Worm (Caenorhabditis elegans): ENCODE data around the gene mrpl-11.
A peak's percentile ranks its signal among the peaks of the same experiment; 100 is the strongest.

The mrpl-11 gene

ce11 chrIII:8678371-8678770 lies 39.1 kb upstream of the mrpl-11 start (continued):
- TF ChIP-seq lin-26 (GFP tag; IDR thresholded peaks at IDR 0.05) = peak; percentile 94
- peak; percentile 81 for TF ChIP-seq attf-5 (GFP tag; optimal IDR thresholded peaks at IDR 0.05)
- TF ChIP-seq fkh-3 (tag; optimal IDR thresholded peaks at IDR 0.05) = no peak
- peak; percentile 47 for TF ChIP-seq akir-1 (GFP tag; optimal IDR thresholded peaks at IDR 0.05)
- TF ChIP-seq nhr-120 (GFP tag; IDR thresholded peaks at IDR 0.05) = no peak
- TF ChIP-seq ztf-28 (GFP tag; IDR thresholded peaks at IDR 0.05) = no peak
- peak; percentile 26 to 51 for TF ChIP-seq let-607 (tag; optimal IDR thresholded peaks at IDR 0.05)
- peak; percentile 67 for TF ChIP-seq ekl-4 (GFP tag; IDR thresholded peaks at IDR 0.05)
- TF ChIP-seq let-526 (GFP tag; IDR thresholded peaks at IDR 0.05) = peak; percentile 78
- TF ChIP-seq C17E4.6 (GFP tag; IDR thresholded peaks at IDR 0.05) = no peak
- peak; percentile 21 for TF ChIP-seq atf-7 (tag; optimal IDR thresholded peaks at IDR 0.05)
- TF ChIP-seq ztf-25 (GFP tag; IDR thresholded peaks at IDR 0.05) = peak; percentile 97
- TF ChIP-seq efl-1 (GFP tag; optimal IDR thresholded peaks at IDR 0.05) = peak; percentile 39
- TF ChIP-seq madf-10 (tag; optimal IDR thresholded peaks at IDR 0.05) = peak; percentile 70
- 0 out of 2 replicates have a peak, but pooled peaks have one; percentile 46 for TF ChIP-seq Y95B8A.8 (GFP tag; IDR thresholded peaks at IDR 0.05)
- TF ChIP-seq snpc-4 (GFP tag; optimal IDR thresholded peaks at IDR 0.05) = peak; percentile 53
- peak in 2 of 4 experiments; percentile 51 for TF ChIP-seq snpc-4 (tag; optimal IDR thresholded peaks at IDR 0.05)
- no peak for TF ChIP-seq F57C9.4 (tag; optimal IDR thresholded peaks at IDR 0.05)
- peak; percentile 62 for TF ChIP-seq B0336.3 (GFP tag; IDR thresholded peaks at IDR 0.05)
- TF ChIP-seq F49E8.2 (tag; optimal IDR thresholded peaks at IDR 0.05; ENCODE audit: insufficient read depth) = peak; percentile 65
- peak; percentile 54 for TF ChIP-seq somi-1 (GFP tag; optimal IDR thresholded peaks at IDR 0.05)
- peak; percentile 68 for TF ChIP-seq chd-7 (tag; optimal IDR thresholded peaks at IDR 0.05)
- peak; percentile 92 for TF ChIP-seq athp-1 (tag; optimal IDR thresholded peaks at IDR 0.05)
- TF ChIP-seq pha-4 (tag; optimal IDR thresholded peaks at IDR 0.05) = no peak
- peak; percentile 82 for TF ChIP-seq Y56A3A.18 (GFP tag; IDR thresholded peaks at IDR 0.05)
- TF ChIP-seq hlh-26 (GFP tag; conservative IDR thresholded peaks at IDR 0.05) = no peak
- TF ChIP-seq snpc-1.3 (tag; optimal IDR thresholded peaks at IDR 0.05; ENCODE audit: insufficient read depth) = peak; percentile 72
- no peak for TF ChIP-seq ztf-22 (GFP tag; optimal IDR thresholded peaks at IDR 0.05)
- peak; percentile 75 for TF ChIP-seq lin-40 (tag; optimal IDR thresholded peaks at IDR 0.05)
- TF ChIP-seq tlf-1 (GFP tag; optimal IDR thresholded peaks at IDR 0.05) = peak; percentile 45
- peak; percentile 59 for TF ChIP-seq F52B5.7 (tag; optimal IDR thresholded peaks at IDR 0.05)
- TF ChIP-seq madf-6 (GFP tag; IDR thresholded peaks at IDR 0.05) = peak; percentile 66
- TF ChIP-seq ceh-58 (GFP tag; IDR thresholded peaks at IDR 0.05) = no peak
- peak; percentile 63 for TF ChIP-seq K11D2.4 (GFP tag; IDR thresholded peaks at IDR 0.05)
- TF ChIP-seq sea-2 (GFP tag; IDR thresholded peaks at IDR 0.05) = 0 out of 2 replicates have a peak, but pooled peaks have one; percentile 48
- peak; percentile 37 for TF ChIP-seq lsl-1 (GFP tag; optimal IDR thresholded peaks at IDR 0.05)
- TF ChIP-seq hrde-1 (tag; optimal IDR thresholded peaks at IDR 0.05; ENCODE audit: borderline replicate concordance) = peak; percentile 75
- TF ChIP-seq ztf-26 (tag; optimal IDR thresholded peaks at IDR 0.05) = peak; percentile 74
- peak; percentile 63 for TF ChIP-seq K12H6.12 (tag; optimal IDR thresholded peaks at IDR 0.05)
- TF ChIP-seq snpc-1.1 (tag; optimal IDR thresholded peaks at IDR 0.05; ENCODE audit: insufficient read depth) = peak; percentile 44
- peak; percentile 84 for TF ChIP-seq ceh-27 (GFP tag; optimal IDR thresholded peaks at IDR 0.05)
- no peak for TF ChIP-seq ccch-3 (GFP tag; optimal IDR thresholded peaks at IDR 0.05)
- TF ChIP-seq ztf-18 (tag; optimal IDR thresholded peaks at IDR 0.05) = peak; percentile 76
- no peak for TF ChIP-seq ztf-3 (GFP tag; optimal IDR thresholded peaks at IDR 0.05)
- peak; percentile 40 for TF ChIP-seq unc-130 (GFP tag; optimal IDR thresholded peaks at IDR 0.05)
- TF ChIP-seq ets-4 (GFP tag; optimal IDR thresholded peaks at IDR 0.05) = no peak
- TF ChIP-seq repo-1 (tag; optimal IDR thresholded peaks at IDR 0.05) = peak; percentile 66
- TF ChIP-seq egl-18 (GFP tag; IDR thresholded peaks at IDR 0.05) = no peak
